Worm (Caenorhabditis elegans) whole organism, L2 larva: Measurements from ENCODE around the gene C05G5.3.

Experiments used
- aly-2 ChIP-seq: fragments of 150-350 bp; optimal IDR thresholded peaks from 2 replicates; lab custom pipeline; 2014; ENCODE audit warnings: missing biosample characterization, missing genetic modification characterization
- ceh-16 ChIP-seq: fragments of 150-350 bp; optimal IDR thresholded peaks from 2 replicates; lab custom pipeline; 2014; ENCODE audit warnings: missing biosample characterization, missing genetic modification characterization
- fos-1 ChIP-seq: fragments of 150-350 bp; optimal IDR thresholded peaks from 2 replicates; lab custom pipeline; 2014; ENCODE audit warnings: missing biosample characterization, missing genetic modification characterization
- gmeb-1 ChIP-seq: fragments of 150-350 bp; optimal IDR thresholded peaks from 2 replicates; lab custom pipeline; 2014; ENCODE audit warnings: missing biosample characterization, missing genetic modification characterization
- lin-11 ChIP-seq: fragments of 150-350 bp; sonication (generic microtip); optimal IDR thresholded peaks from 2 replicates; lab custom pipeline; 2014; ENCODE audit warnings: missing biosample characterization, missing genetic modification characterization, inconsistent platforms, mixed read lengths
- lin-39 ChIP-seq: fragments of 150-350 bp; optimal IDR thresholded peaks from 2 replicates; lab custom pipeline; 2014; ENCODE audit warnings: missing biosample characterization, missing genetic modification reagents, missing genetic modification characterization
- lsy-2 ChIP-seq, 2 experiments: fragments of 150-350 bp in 1 of 2; sonication (generic microtip) in 1 of 2; optimal IDR thresholded peaks; 2 replicates each; lab custom pipeline; 2014 to 2017; ENCODE audit warnings: missing biosample characterization in 2 of 2, missing genetic modification characterization in 2 of 2
- mdl-1 ChIP-seq, 2 experiments: fragments of 150-350 bp in 1 of 2; sonication (generic microtip) in 1 of 2; optimal IDR thresholded peaks; 2 replicates each; lab custom pipeline; 2017; ENCODE audit warnings: missing biosample characterization in 2 of 2, missing genetic modification characterization in 2 of 2
- nhr-11 ChIP-seq: fragments of 150-350 bp; optimal IDR thresholded peaks from 2 replicates; lab custom pipeline; 2014; ENCODE audit warnings: missing biosample characterization, missing genetic modification characterization
- nhr-6 ChIP-seq: fragments of 150-350 bp; optimal IDR thresholded peaks from 2 replicates; lab custom pipeline; 2014; ENCODE audit warnings: missing biosample characterization, missing genetic modification characterization
- skn-1 ChIP-seq: sonication (generic microtip); optimal IDR thresholded peaks from 2 replicates; lab custom pipeline; 2017; ENCODE audit warnings: missing biosample characterization, missing genetic modification characterization
- snpc-4 ChIP-seq: fragments of 150-350 bp; optimal IDR thresholded peaks from 2 replicates; lab custom pipeline; 2014; ENCODE audit warnings: missing biosample characterization, missing genetic modification characterization

ce11 chrX:14786821-14787556 lies 35.2 kb upstream of the C05G5.3 start:
- TF ChIP-seq aly-2 (no peak), nhr-6 (tag; lab: Kevin White, UChicago) (no peak), fos-1 (tag; lab: Kevin White, UChicago) (peak; percentile 12), lin-11 (tag; lab: Kevin White, UChicago) (no peak), nhr-11 (tag; lab: Kevin White, UChicago) (no peak), gmeb-1 (tag; lab: Kevin White, UChicago) (peak; percentile 57), mdl-1 (tag; optimal IDR thresholded peaks at IDR 0.05; lab: Kevin White, UChicago) (peak in 1 of 2 experiments; percentile 21), ceh-16 (tag; lab: Kevin White, UChicago) (no peak), lin-39 (tag; lab: Kevin White, UChicago) (no peak), skn-1 (tag; lab: Kevin White, UChicago) (no peak), snpc-4 (tag; lab: Kevin White, UChicago) (no peak), lsy-2 (tag; optimal IDR thresholded peaks at IDR 0.05; lab: Kevin White, UChicago) (peak in 1 of 2 experiments; percentile 38)
